Fruit fly (Drosophila melanogaster) whole organism: ENCODE results near the gene CG9962.

ENCODE experiments used
- CG8478 ChIP-seq: fragments of >200 bp; optimal IDR thresholded peaks from 2 replicates; lab custom pipeline; 2018; ENCODE audit warnings: inconsistent platforms
- Dll ChIP-seq: fragments of >200 bp; optimal IDR thresholded peaks from 2 replicates; lab custom pipeline; 2017
- pan ChIP-seq: fragments of >200 bp; optimal IDR thresholded peaks from 2 replicates; lab custom pipeline; 2017
- psq ChIP-seq: fragments of >200 bp; optimal IDR thresholded peaks from 2 replicates; lab custom pipeline; 2017
- usp ChIP-seq: fragments of >200 bp; optimal IDR thresholded peaks from 2 replicates; lab custom pipeline; 2017; ENCODE audit warnings: missing biosample characterization, missing genetic modification characterization, mixed read lengths

dm6 chr2L:2669523-2669922, 22.0 kb upstream of the CG9962 start, which contains the start of gene Gr23a:
- TF ChIP-seq pan (lab: Kevin White, UChicago) = no peak
- TF ChIP-seq psq = no peak
- no peak for TF ChIP-seq CG8478 (lab: Kevin White, UChicago)
- TF ChIP-seq usp (GFP tag; lab: Kevin White, UChicago) = no peak
- no peak for TF ChIP-seq Dll (lab: Kevin White, UChicago)
